Fruit fly (Drosophila melanogaster): ENCODE results near the gene noi.

Gene noi

dm6 chr3R:5613114-5613443 is 21.8 kb upstream of the noi start, which contains the start of gene Atu (continued):
- TF ChIP-seq Aef1 (GFP tag; IDR thresholded peaks at IDR 0.05) (no peak), CG10543 (GFP tag; optimal IDR thresholded peaks at IDR 0.05) (no peak), lmd (GFP tag; IDR thresholded peaks at IDR 0.05) (no peak), oc (tag; optimal IDR thresholded peaks at IDR 0.05) (no peak), CG17829 (tag; optimal IDR thresholded peaks at IDR 0.05) (peak; percentile 49), tin (GFP tag; optimal IDR thresholded peaks at IDR 0.05) (peak; percentile 28), NC2α (GFP tag; optimal IDR thresholded peaks at IDR 0.05) (peak; percentile 2), zfh2 (GFP tag; optimal IDR thresholded peaks at IDR 0.05) (peak; percentile 38), CG9727 (GFP tag; optimal IDR thresholded peaks at IDR 0.05) (peak; percentile 32), CG7928 (GFP tag; optimal IDR thresholded peaks at IDR 0.05) (peak; percentile 51), psq (GFP tag; optimal IDR thresholded peaks at IDR 0.05) (no peak), zen2 (GFP tag; IDR thresholded peaks at IDR 0.05; ENCODE audit: partially characterized antibody) (peak; percentile 83), CG13287 (GFP tag; IDR thresholded peaks at IDR 0.05; ENCODE audit: partially characterized antibody) (peak; percentile 93), MBD-R2 (GFP tag; IDR thresholded peaks at IDR 0.05) (peak; percentile 76), ase (GFP tag; IDR thresholded peaks at IDR 0.05) (no peak), al (GFP tag; IDR thresholded peaks at IDR 0.05) (no peak), CG1647 (GFP tag; optimal IDR thresholded peaks at IDR 0.05) (peak; percentile 13), CG18262 (tag; optimal IDR thresholded peaks at IDR 0.05) (peak; percentile 46), Hsf (GFP tag; optimal IDR thresholded peaks at IDR 0.05) (peak; percentile 16), D19A (tag; optimal IDR thresholded peaks at IDR 0.05) (peak; percentile 33), jumu (GFP tag; optimal IDR thresholded peaks at IDR 0.05) (no peak), Dad (GFP tag; optimal IDR thresholded peaks at IDR 0.05) (peak; percentile 32), lilli (GFP tag; optimal IDR thresholded peaks at IDR 0.05) (peak; percentile 48), Fer3 (tag; optimal IDR thresholded peaks at IDR 0.05) (peak; percentile 29), CG12391 (tag; optimal IDR thresholded peaks at IDR 0.05) (peak; percentile 56), vfl (GFP tag; optimal IDR thresholded peaks at IDR 0.05) (no peak), CG7786 (GFP tag; optimal IDR thresholded peaks at IDR 0.05) (peak; percentile 55), CG31224 (GFP tag; IDR thresholded peaks at IDR 0.05) (no peak), CG42726 (GFP tag; IDR thresholded peaks at IDR 0.05; ENCODE audit: partially characterized antibody) (no peak), ind (GFP tag; optimal IDR thresholded peaks at IDR 0.05) (peak; percentile 43), CG43689 (GFP tag; IDR thresholded peaks at IDR 0.05) (no peak), HLH54F (GFP tag; optimal IDR thresholded peaks at IDR 0.05) (peak; percentile 39), Max (GFP tag; optimal IDR thresholded peaks at IDR 0.05) (peak; percentile 3), pb (GFP tag; optimal IDR thresholded peaks at IDR 0.05) (no peak), Gsc (GFP tag; IDR thresholded peaks at IDR 0.05) (no peak), pho (GFP tag; optimal IDR thresholded peaks at IDR 0.05) (peak; percentile 38), Myb (GFP tag; optimal IDR thresholded peaks at IDR 0.05) (peak; percentile 63), ewg (GFP tag; optimal IDR thresholded peaks at IDR 0.05) (peak; percentile 3), CG11398 (GFP tag; optimal IDR thresholded peaks at IDR 0.05) (no peak), CG32532 (GFP tag; IDR thresholded peaks at IDR 0.05) (no peak), CG5953 (GFP tag; IDR thresholded peaks at IDR 0.05) (no peak), Dek (tag; optimal IDR thresholded peaks at IDR 0.05) (peak; percentile 13), kni (GFP tag; optimal IDR thresholded peaks at IDR 0.05) (no peak), peb (GFP tag; IDR thresholded peaks at IDR 0.05) (no peak), CG31388 (GFP tag; optimal IDR thresholded peaks at IDR 0.05) (no peak), CG17359 (tag; optimal IDR thresholded peaks at IDR 0.05) (peak; percentile 24), cad (GFP tag; optimal IDR thresholded peaks at IDR 0.05) (no peak), Bgb (GFP tag; IDR thresholded peaks at IDR 0.05; ENCODE audit: partially characterized antibody) (peak; percentile 87), ERR (GFP tag; optimal IDR thresholded peaks at IDR 0.05) (no peak), CG12769 (tag; optimal IDR thresholded peaks at IDR 0.05) (peak; percentile 55)

Measured in whole organism, embryonic.